Worm (Caenorhabditis elegans): ENCODE results near the gene elt-4.

Gene elt-4

ce11 chrX:10480563-10481290, 5.4 kb downstream of the elt-4 start, which contains the start of gene elt-2:
Gene elt-2, plus strand, starts transcription at chrX:10481240.
- TF ChIP-seq cog-1 (tag; optimal IDR thresholded peaks at IDR 0.05) (no peak), T22C8.4 (GFP tag; IDR thresholded peaks at IDR 0.05) (no peak), klf-2 (GFP tag; conservative IDR thresholded peaks at IDR 0.05) (no peak), tab-1 (GFP tag; IDR thresholded peaks at IDR 0.05) (no peak), flt-1 (GFP tag; IDR thresholded peaks at IDR 0.05) (no peak), ztf-29 (GFP tag; IDR thresholded peaks at IDR 0.05) (no peak), ztf-23 (GFP tag; IDR thresholded peaks at IDR 0.05) (no peak), med-1 (GFP tag; optimal IDR thresholded peaks at IDR 0.05; ENCODE audit: insufficient read depth) (no peak), ref-1 (GFP tag; conservative IDR thresholded peaks at IDR 0.05) (no peak)

- TF ChIP-seq T22C8.4 (GFP tag; IDR thresholded peaks at IDR 0.05): no peak
- no peak for TF ChIP-seq ref-1 (GFP tag; conservative IDR thresholded peaks at IDR 0.05)
- TF ChIP-seq cog-1 (tag; optimal IDR thresholded peaks at IDR 0.05): no peak
- TF ChIP-seq ztf-29 (GFP tag; IDR thresholded peaks at IDR 0.05): no peak
- TF ChIP-seq flt-1 (GFP tag; IDR thresholded peaks at IDR 0.05): no peak
- no peak for TF ChIP-seq ztf-23 (GFP tag; IDR thresholded peaks at IDR 0.05)
- TF ChIP-seq klf-2 (GFP tag; conservative IDR thresholded peaks at IDR 0.05): no peak
- TF ChIP-seq med-1 (GFP tag; optimal IDR thresholded peaks at IDR 0.05; ENCODE audit: insufficient read depth): no peak
- no peak for TF ChIP-seq tab-1 (GFP tag; IDR thresholded peaks at IDR 0.05)
Observed at ce11 chrX:10482272-10482671, 6.9 kb downstream of the elt-4 start.

- TF ChIP-seq ztf-23 (GFP tag; IDR thresholded peaks at IDR 0.05) (no peak), tab-1 (GFP tag; IDR thresholded peaks at IDR 0.05) (no peak), flt-1 (GFP tag; IDR thresholded peaks at IDR 0.05) (no peak), ztf-29 (GFP tag; IDR thresholded peaks at IDR 0.05) (no peak), cog-1 (tag; optimal IDR thresholded peaks at IDR 0.05) (no peak), ref-1 (GFP tag; conservative IDR thresholded peaks at IDR 0.05) (no peak), T22C8.4 (GFP tag; IDR thresholded peaks at IDR 0.05) (no peak), med-1 (GFP tag; optimal IDR thresholded peaks at IDR 0.05; ENCODE audit: insufficient read depth) (no peak)
Observed at ce11 chrX:10485300-10485755, 10.0 kb downstream of the elt-4 start, which contains the start of gene C33D3.3. Gene C33D3.3, plus strand, starts transcription at chrX:10485350.

- TF ChIP-seq cog-1 (tag; optimal IDR thresholded peaks at IDR 0.05) (no peak), flt-1 (GFP tag; IDR thresholded peaks at IDR 0.05) (no peak), ztf-29 (GFP tag; IDR thresholded peaks at IDR 0.05) (no peak), ref-1 (GFP tag; conservative IDR thresholded peaks at IDR 0.05) (no peak), tab-1 (GFP tag; IDR thresholded peaks at IDR 0.05) (no peak), med-1 (GFP tag; optimal IDR thresholded peaks at IDR 0.05; ENCODE audit: insufficient read depth) (no peak), klf-2 (GFP tag; conservative IDR thresholded peaks at IDR 0.05) (no peak), T22C8.4 (GFP tag; IDR thresholded peaks at IDR 0.05) (no peak), ztf-23 (GFP tag; IDR thresholded peaks at IDR 0.05) (no peak)
Observed at ce11 chrX:10488763-10489162, 13.4 kb downstream of the elt-4 start, which contains the start of gene C33D3.4. Gene C33D3.4, plus strand, starts transcription at chrX:10489063.

ce11 chrX:10491044-10491443, 15.7 kb downstream of the elt-4 start, which contains the start of gene C33D3.5:
Gene C33D3.5, plus strand, starts transcription at chrX:10491344.
- TF ChIP-seq ref-1 (GFP tag; conservative IDR thresholded peaks at IDR 0.05): no peak
- TF ChIP-seq med-1 (GFP tag; optimal IDR thresholded peaks at IDR 0.05; ENCODE audit: insufficient read depth): no peak
- no peak for TF ChIP-seq tab-1 (GFP tag; IDR thresholded peaks at IDR 0.05)
- TF ChIP-seq flt-1 (GFP tag; IDR thresholded peaks at IDR 0.05): no peak
- no peak for TF ChIP-seq ztf-23 (GFP tag; IDR thresholded peaks at IDR 0.05)
- no peak for TF ChIP-seq cog-1 (tag; optimal IDR thresholded peaks at IDR 0.05)
- no peak for TF ChIP-seq ztf-29 (GFP tag; IDR thresholded peaks at IDR 0.05)
- TF ChIP-seq klf-2 (GFP tag; conservative IDR thresholded peaks at IDR 0.05): no peak
- TF ChIP-seq T22C8.4 (GFP tag; IDR thresholded peaks at IDR 0.05): no peak

DNA sequence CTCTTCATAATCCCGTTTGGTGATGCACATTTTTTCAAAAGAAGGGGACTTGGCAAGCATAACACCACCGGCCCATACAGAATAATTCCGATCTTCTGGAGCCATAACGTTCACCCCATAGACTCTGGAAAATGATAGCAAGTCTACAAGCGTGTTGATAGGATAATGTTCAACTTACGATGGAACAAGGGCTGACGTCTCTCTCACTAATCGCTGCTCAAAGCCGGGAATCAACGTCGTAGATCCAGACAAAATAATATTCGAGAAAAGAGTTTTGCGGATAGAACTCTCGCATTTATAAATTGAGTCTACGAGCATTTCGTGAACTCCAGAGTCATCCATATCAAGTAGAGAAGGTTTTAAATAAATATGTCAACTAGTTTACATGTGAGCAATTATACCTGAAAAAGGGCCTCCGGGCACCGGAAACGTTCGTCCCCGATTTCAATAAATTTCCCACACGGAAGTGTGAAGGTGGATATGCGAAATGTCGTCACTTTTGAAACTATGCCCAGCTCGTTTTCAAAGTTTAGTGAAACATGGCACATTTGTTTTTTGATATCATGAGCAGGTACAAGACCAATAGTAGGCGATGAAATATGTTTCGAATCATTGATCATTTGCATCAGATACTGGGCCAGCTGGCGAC, 16.7 kb downstream of the elt-4 start:
- TF ChIP-seq med-1 (GFP tag; optimal IDR thresholded peaks at IDR 0.05; ENCODE audit: insufficient read depth) (no peak), tab-1 (GFP tag; IDR thresholded peaks at IDR 0.05) (no peak), T22C8.4 (GFP tag; IDR thresholded peaks at IDR 0.05) (no peak), klf-2 (GFP tag; conservative IDR thresholded peaks at IDR 0.05) (no peak), ref-1 (GFP tag; conservative IDR thresholded peaks at IDR 0.05) (no peak), ztf-29 (GFP tag; IDR thresholded peaks at IDR 0.05) (no peak), flt-1 (GFP tag; IDR thresholded peaks at IDR 0.05) (no peak)

DNA sequence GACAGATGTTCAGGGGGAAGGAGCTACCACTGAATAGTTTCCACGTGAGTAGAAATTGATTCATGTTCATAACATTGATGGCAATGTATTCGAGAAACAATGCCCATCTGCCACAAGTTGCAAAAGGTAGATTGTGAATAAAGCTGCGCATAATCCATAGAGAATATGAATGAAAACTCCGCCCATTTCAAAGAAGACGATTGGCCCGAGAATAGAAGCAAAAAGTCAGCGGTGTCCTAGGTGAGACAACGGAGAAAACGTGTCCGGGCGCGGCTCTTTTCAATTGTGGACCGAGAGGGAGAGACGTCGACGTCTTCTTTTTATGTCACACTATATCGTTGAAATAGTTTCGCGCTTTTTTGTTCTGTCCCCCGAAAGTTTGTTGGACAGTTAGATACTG, 24.3 kb downstream of the elt-4 start, which contains the start of gene vab-3:
Gene vab-3, plus strand, starts transcription at position 301 of the 400 bp plus-strand sequence.
- TF ChIP-seq ztf-23 (GFP tag; IDR thresholded peaks at IDR 0.05) (no peak), med-1 (GFP tag; optimal IDR thresholded peaks at IDR 0.05; ENCODE audit: insufficient read depth) (no peak), ztf-29 (GFP tag; IDR thresholded peaks at IDR 0.05) (no peak), tab-1 (GFP tag; IDR thresholded peaks at IDR 0.05) (no peak), T22C8.4 (GFP tag; IDR thresholded peaks at IDR 0.05) (no peak), flt-1 (GFP tag; IDR thresholded peaks at IDR 0.05) (no peak), cog-1 (tag; optimal IDR thresholded peaks at IDR 0.05) (no peak), ref-1 (GFP tag; conservative IDR thresholded peaks at IDR 0.05) (no peak), klf-2 (GFP tag; conservative IDR thresholded peaks at IDR 0.05) (no peak)

DNA sequence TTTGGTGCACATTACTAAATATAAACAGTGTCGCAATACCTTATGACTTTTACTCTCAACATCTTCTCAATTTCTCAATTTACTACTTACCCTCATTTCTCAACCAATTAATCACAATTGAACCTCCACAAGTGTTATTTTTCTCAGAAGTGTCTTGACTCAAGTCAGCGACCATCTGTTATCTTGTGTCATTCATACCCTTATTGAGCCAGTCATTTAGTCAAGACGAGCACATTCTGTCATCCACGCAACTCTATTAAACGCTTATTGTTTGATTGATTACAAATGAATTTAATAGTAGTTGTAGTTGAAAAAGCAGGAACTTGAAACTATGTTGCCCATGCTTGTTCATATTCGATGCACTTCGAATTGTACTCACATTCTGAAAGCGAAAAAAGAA, 28.1 kb downstream of the elt-4 start:
- TF ChIP-seq tab-1 (GFP tag; IDR thresholded peaks at IDR 0.05) (no peak), flt-1 (GFP tag; IDR thresholded peaks at IDR 0.05) (no peak), med-1 (GFP tag; optimal IDR thresholded peaks at IDR 0.05; ENCODE audit: insufficient read depth) (no peak), klf-2 (GFP tag; conservative IDR thresholded peaks at IDR 0.05) (no peak), T22C8.4 (GFP tag; IDR thresholded peaks at IDR 0.05) (no peak), ref-1 (GFP tag; conservative IDR thresholded peaks at IDR 0.05) (no peak)

DNA sequence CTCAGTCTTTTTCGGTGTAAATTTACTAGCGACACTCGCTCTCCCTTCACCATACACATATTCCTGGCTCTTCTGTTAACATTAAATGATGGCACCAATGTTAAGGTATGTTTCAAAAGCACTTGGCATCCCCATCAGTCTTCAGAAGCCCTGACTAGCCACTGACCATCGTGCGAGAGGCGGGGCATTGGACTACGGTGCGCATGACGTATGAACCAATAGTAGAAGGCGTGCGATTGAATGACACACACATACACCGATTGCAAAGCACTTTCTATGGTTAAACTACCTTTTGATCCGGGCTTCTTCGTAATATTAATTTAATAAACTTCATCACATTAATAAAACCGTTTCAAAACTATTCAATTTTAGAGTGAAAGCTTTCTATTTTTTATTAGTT, 29.9 kb downstream of the elt-4 start:
- TF ChIP-seq cog-1 (tag; optimal IDR thresholded peaks at IDR 0.05) (no peak), T22C8.4 (GFP tag; IDR thresholded peaks at IDR 0.05) (no peak), ztf-29 (GFP tag; IDR thresholded peaks at IDR 0.05) (no peak)

Measured in whole organism, midembryonic.